Worm (Caenorhabditis elegans): ENCODE results near the gene ZK353.10.
"Not testable (repeated sequence)": the region's sequence is repeated elsewhere in the genome, so short reads cannot be mapped to it uniquely, and the experiment has no call there.

Gene ZK353.10

DNA sequence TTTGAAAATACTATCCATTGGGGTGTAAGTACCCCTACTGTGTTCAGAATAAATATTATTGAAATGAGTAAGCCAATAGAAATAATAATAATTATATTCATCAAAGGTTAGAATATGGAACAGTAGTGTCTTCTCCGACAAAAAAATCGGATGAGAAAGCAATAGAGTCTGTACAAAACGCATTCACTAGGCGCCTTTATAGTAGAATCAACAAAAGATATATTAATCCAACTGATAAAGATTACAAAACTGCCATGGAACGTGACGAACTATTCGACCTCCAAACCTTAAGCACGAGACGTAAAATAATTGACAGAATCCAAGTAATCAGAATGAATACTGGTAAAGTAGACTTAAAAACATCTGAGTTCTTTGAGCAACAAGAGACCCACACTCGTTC lies 46.4 kb downstream of the ZK353.10 start, which contains the start of gene clc-29:
clc-29 (minus strand) TSS at position 101 of the 400 bp plus-strand sequence.
- not testable (repeated sequence) for TF ChIP-seq zip-4 (GFP tag; optimal IDR thresholded peaks at IDR 0.05); elt-3 (tag; optimal IDR thresholded peaks at IDR 0.05); F16B12.6 (tag; optimal IDR thresholded peaks at IDR 0.05)

DNA sequence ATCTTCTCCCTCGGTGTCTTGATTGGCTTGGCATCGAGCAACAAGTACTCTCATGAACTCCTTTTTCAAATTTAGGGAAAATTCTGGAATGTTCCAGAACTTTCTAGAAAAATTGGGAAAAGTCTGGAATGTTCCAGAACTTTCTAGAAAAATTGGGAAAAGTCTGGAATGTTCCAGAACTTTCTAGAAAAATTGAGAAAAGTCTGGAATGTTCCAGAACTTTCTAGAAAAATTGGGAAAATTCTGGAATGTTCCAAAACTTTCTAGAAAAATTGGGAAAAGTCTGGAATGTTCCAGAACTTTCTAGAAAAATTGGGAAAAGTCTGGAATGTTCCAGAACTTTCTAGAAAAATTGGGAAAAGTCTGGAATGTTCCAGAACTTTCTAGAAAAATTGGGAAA lies 49.9 kb downstream of the ZK353.10 start, which contains the start of gene ZC262.7:
ZC262.7 (minus strand) TSS at position 54 of the 400 bp plus-strand sequence.
- TF ChIP-seq C16A3.4 (tag; optimal IDR thresholded peaks at IDR 0.05); C04F5.9 (tag; optimal IDR thresholded peaks at IDR 0.05); sup-37 (GFP tag; optimal IDR thresholded peaks at IDR 0.05): not testable (repeated sequence)

All from whole organism, L1 larva.